Fruit fly (Drosophila melanogaster) whole organism, pupa: ENCODE results near the gene CG33509.
A peak's percentile ranks its signal among the peaks of the same experiment; 100 is the strongest.

Source experiments
- CG10348 ChIP-seq: fragments of 200-800 bp; sonication (Bioruptor generic); IDR thresholded peaks from 2 replicates; pipeline ENCODE4 v1.3.6; 2022; ENCODE audit warnings: missing biosample characterization, missing genetic modification characterization
- CG12605 ChIP-seq: fragments of 200-800 bp; sonication (Bioruptor generic); IDR thresholded peaks from 2 replicates; pipeline ENCODE4 v1.3.6; 2022; ENCODE audit warnings: missing biosample characterization, missing genetic modification characterization
- CG13204 ChIP-seq: fragments of 200-800 bp; sonication (Bioruptor generic); optimal IDR thresholded peaks from 2 replicates; lab custom pipeline; 2018; ENCODE audit warnings: missing biosample characterization, mild to moderate bottlenecking, missing genetic modification characterization, moderate library complexity
- CG14655 ChIP-seq: fragments of 200-800 bp; sonication (Bioruptor generic); optimal IDR thresholded peaks from 3 replicates; lab custom pipeline; 2017; ENCODE audit warnings: mild to moderate bottlenecking, missing biosample characterization, missing genetic modification reagents, missing genetic modification characterization
- CG15710 ChIP-seq: fragments of 200-800 bp; sonication (Bioruptor generic); optimal IDR thresholded peaks from 2 replicates; lab custom pipeline; 2018; ENCODE audit warnings: missing biosample characterization, mild to moderate bottlenecking, missing genetic modification characterization, moderate library complexity
- CG17806 ChIP-seq: fragments of 200-800 bp; sonication (Bioruptor generic); optimal IDR thresholded peaks from 2 replicates; lab custom pipeline; 2018; ENCODE audit warnings: missing biosample characterization, mild to moderate bottlenecking, missing genetic modification characterization, moderate library complexity
- CG32121 ChIP-seq: fragments of 200-800 bp; sonication (Bioruptor generic); IDR thresholded peaks from 2 replicates; pipeline ENCODE4 v1.3.6; 2022; ENCODE audit warnings: missing biosample characterization, missing genetic modification characterization
- CG34367 ChIP-seq: fragments of 200-800 bp; sonication (Bioruptor generic); optimal IDR thresholded peaks from 2 replicates; lab custom pipeline; 2018; ENCODE audit warnings: missing biosample characterization, mild to moderate bottlenecking, missing genetic modification characterization
- CG4496 ChIP-seq: fragments of 200-800 bp; sonication (Bioruptor generic); IDR thresholded peaks from 3 replicates; pipeline ENCODE4 v1.3.6; 2022; ENCODE audit warnings: missing biosample characterization, missing genetic modification characterization
- CG8159 ChIP-seq: fragments of 200-800 bp; sonication (Bioruptor generic); optimal IDR thresholded peaks from 3 replicates; lab custom pipeline; 2018; ENCODE audit warnings: missing biosample characterization, mild to moderate bottlenecking, missing genetic modification characterization, moderate library complexity
- CG9948 ChIP-seq: fragments of 200-800 bp; sonication (Bioruptor generic); optimal IDR thresholded peaks from 2 replicates; lab custom pipeline; 2018; ENCODE audit warnings: missing biosample characterization, mild to moderate bottlenecking, missing genetic modification characterization, moderate library complexity
- D1 ChIP-seq: fragments of 200-800 bp; sonication (Bioruptor generic); optimal IDR thresholded peaks from 2 replicates; lab custom pipeline; 2018; ENCODE audit warnings: missing biosample characterization, mild to moderate bottlenecking, missing genetic modification characterization, moderate library complexity
- EcR ChIP-seq: fragments of 200-800 bp; sonication (Bioruptor generic); optimal IDR thresholded peaks from 3 replicates; lab custom pipeline; 2019; ENCODE audit warnings: missing biosample characterization, missing genetic modification characterization, mild to moderate bottlenecking, moderate library complexity, missing genetic modification reagents
- Ets98B ChIP-seq: fragments of 200-800 bp; sonication (Bioruptor generic); IDR thresholded peaks from 2 replicates; pipeline ENCODE4 v1.3.6; 2022; ENCODE audit warnings: missing biosample characterization, missing genetic modification characterization
- Pif1A ChIP-seq: fragments of 200-800 bp; sonication (Bioruptor generic); optimal IDR thresholded peaks from 3 replicates; lab custom pipeline; 2016; ENCODE audit warnings: missing biosample characterization, missing genetic modification characterization
- Pif1B ChIP-seq: fragments of 200-800 bp; sonication (Bioruptor generic); optimal IDR thresholded peaks from 3 replicates; lab custom pipeline; 2016; ENCODE audit warnings: missing biosample characterization, missing genetic modification characterization
- Snoo ChIP-seq: fragments of 200-800 bp; sonication (Bioruptor generic); optimal IDR thresholded peaks from 3 replicates; lab custom pipeline; 2017; ENCODE audit warnings: missing biosample characterization, mild to moderate bottlenecking, missing genetic modification characterization, inconsistent platforms
- fd96Ca ChIP-seq: fragments of 200-800 bp; sonication (Bioruptor generic); IDR thresholded peaks from 3 replicates; pipeline ENCODE4 v1.3.6; 2022; ENCODE audit warnings: missing biosample characterization, missing genetic modification characterization
- gl ChIP-seq: fragments of 200-800 bp; sonication (Bioruptor generic); optimal IDR thresholded peaks from 2 replicates; lab custom pipeline; 2018; ENCODE audit warnings: missing biosample characterization, mild to moderate bottlenecking, missing genetic modification characterization
- rn ChIP-seq: fragments of 200-800 bp; sonication (Bioruptor generic); IDR thresholded peaks from 2 replicates; pipeline ENCODE4 v1.3.6; 2022; ENCODE audit warnings: missing biosample characterization, missing genetic modification characterization

CG33509 gene

DNA sequence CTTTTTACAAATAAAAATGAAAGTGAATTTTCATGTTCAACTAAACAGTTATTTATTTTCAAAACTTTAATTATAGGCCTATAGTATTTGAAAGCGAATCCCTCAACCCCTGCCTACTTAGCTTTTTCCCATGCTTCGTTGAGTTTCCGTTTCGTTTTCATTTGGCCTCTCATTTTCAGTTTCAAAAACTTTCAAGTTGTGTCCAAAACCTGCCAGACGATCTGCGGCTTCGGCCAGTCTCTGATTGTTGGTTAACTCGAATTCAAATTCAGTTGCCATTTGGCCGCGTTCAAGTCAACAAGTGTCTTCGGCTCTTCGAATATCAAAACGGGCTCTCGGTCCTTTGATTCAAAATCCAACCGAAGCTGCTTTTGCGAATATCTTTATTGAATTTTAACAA lies 4.7 kb upstream of the CG33509 start, which contains the start of gene CG14397:
Gene CG14397, plus strand, starts transcription at position 270 of the 400 bp plus-strand sequence.
- TF ChIP-seq CG13204 (GFP tag; lab: Kevin White, UChicago) (no peak), CG32121 (GFP tag; lab: Robert Waterston, UW) (no peak), CG10348 (GFP tag; lab: Robert Waterston, UW) (no peak), CG34367 (tag; lab: Kevin White, UChicago) (no peak), CG17806 (no peak), CG4496 (no peak), D1 (tag; lab: Kevin White, UChicago) (no peak), Pif1A (GFP tag; lab: Kevin White, UChicago) (no peak), EcR (GFP tag; lab: Kevin White, UChicago) (no peak), CG9948 (tag; lab: Kevin White, UChicago) (no peak), fd96Ca (GFP tag; lab: Robert Waterston, UW) (no peak), CG14655 (GFP tag; lab: Kevin White, UChicago) (no peak), CG12605 (GFP tag; lab: Robert Waterston, UW) (no peak), CG15710 (tag; lab: Kevin White, UChicago) (no peak), Snoo (tag; lab: Kevin White, UChicago) (no peak), Pif1B (no peak)

DNA sequence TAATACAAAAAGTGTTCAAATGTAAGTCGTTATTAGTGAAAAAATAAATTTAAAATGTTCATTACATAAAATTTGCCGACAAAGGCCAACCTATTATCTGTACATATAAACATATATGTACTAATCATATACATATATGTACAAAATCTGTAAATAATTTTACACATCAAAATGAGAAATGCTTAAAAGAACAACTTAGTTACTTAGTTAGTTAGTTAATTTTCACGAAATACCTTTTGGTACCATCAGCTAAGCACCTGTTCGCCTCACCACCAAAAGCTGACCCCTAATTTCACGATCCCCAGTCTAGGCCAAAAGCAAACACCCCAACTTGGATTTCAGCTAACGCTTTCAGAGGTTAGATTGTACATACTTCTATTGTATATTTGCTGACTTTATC lies 2.8 kb upstream of the CG33509 start, which contains the start of gene CG9259:
Gene CG9259, plus strand, starts transcription at position 301 of the 400 bp plus-strand sequence.
- TF ChIP-seq CG4496 (no peak), EcR (GFP tag; lab: Kevin White, UChicago) (no peak), gl (tag; lab: Kevin White, UChicago) (no peak)
- TF ChIP-seq, all 21 proteins: peak for 0

DNA sequence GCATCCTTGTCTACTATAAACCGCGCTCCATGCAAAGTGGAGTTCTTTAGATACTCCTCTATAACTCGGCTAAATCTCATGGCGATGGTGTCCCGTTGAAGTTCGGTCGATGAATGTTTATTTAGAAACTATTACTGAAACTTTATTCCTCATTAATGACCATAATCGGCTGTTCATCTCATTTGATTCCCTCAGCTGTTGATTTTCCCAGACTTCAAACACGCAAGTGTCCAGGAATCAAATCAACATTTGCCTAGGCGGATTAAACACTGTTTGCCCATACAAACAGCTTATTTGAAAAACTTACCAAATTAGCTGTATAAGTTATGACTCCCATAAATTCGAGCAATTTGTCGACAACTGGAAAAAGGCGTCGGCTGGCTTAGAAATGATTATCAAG lies 2.3 kb upstream of the CG33509 start, which contains the start of gene ppk13:
Gene ppk13, minus strand, starts transcription at position 101 of the 400 bp plus-strand sequence.
- TF ChIP-seq CG8159 (no peak), CG13204 (GFP tag; lab: Kevin White, UChicago) (no peak), fd96Ca (GFP tag; lab: Robert Waterston, UW) (no peak), Ets98B (no peak), CG4496 (no peak)

DNA sequence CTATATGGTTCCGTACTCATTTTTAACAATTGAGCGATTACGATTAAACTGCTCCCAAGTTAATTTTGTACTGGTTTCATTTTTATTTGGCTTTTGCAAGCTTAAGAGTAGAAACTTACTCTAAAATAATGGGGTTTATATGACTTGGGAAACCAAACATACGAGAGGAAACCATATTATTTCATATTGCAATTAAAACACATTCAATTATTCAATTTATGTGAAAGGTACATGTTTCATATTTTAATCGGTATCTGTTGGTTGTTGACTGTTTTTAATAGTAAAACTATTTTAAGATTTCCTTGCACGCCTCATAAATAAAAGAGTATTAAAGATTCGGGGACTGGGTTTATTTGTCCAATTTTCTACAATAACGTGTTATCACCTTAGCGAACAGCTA lies 2.0 kb downstream of the CG33509 start, which contains the start of gene CG33510:
Gene CG33510, minus strand, starts transcription at position 59 of the 400 bp plus-strand sequence.
- TF ChIP-seq Pif1A (GFP tag; lab: Kevin White, UChicago): no peak
- peak; percentile 24 for TF ChIP-seq EcR (GFP tag; lab: Kevin White, UChicago)

DNA sequence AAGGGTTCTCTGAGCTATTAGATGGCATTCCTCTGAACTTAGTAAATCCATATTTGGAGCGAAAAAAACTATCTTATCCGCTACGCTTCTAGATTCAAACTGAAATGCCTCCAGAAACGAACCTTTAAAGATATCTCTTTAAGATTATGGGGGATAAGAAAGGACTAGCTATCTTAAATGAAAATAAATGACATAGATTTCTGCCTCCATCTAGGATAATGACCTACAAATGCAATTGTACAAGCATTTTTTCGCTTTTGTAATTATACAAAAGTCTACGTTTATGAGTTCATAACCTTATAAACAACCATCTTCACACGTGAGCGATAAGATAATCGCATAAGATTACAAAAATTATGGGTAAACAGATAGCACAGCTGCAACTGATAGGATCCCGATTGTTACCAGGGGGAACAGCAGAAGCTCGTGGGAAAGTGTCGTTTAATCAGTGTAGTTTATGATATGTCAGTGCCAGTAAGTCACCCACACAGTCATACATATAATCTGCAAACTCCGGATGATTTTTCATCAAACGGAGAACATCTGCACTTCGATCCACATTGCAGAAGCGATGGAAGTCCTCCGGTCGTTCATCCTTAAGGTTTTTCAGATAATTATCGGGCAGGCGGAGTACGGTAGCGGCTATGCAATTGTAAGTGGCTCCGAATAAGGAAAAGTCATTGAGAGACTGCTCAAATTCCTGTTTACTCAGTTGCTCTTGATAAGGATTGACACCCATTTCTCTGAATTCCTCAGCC lies 3.7 kb downstream of the CG33509 start, which contains the start of gene CG33511:
Gene CG33511, minus strand, starts transcription at position 51 of the 758 bp plus-strand sequence.
- TF ChIP-seq CG17806 (no peak), CG13204 (GFP tag; lab: Kevin White, UChicago) (no peak), EcR (GFP tag; lab: Kevin White, UChicago) (peak; percentile 47), CG32121 (GFP tag; lab: Robert Waterston, UW) (no peak)

DNA sequence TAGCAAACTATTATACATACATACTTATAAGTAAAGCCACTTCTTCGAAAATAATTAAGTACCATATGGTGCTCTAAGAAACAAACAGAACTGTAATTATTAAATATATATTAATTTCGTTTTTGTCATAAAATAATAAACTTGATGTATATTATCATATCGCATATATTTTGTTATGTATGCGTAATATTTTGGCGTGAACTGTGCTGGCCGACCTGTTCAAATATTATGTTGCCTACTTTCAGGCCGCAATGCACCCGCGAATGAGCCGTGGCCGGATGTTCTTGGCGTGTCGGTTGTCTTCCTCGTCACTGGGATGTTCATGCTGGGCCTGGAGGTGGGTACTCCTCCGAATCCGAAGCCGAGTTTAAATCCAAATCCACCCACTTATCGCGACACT lies 8.5 kb downstream of the CG33509 start:
- TF ChIP-seq CG13204 (GFP tag; lab: Kevin White, UChicago): no peak
- 0 out of 3 replicates have a peak, but pooled peaks have one; percentile 43 for TF ChIP-seq CG4496
- TF ChIP-seq, all 21 proteins: peak for 1

DNA sequence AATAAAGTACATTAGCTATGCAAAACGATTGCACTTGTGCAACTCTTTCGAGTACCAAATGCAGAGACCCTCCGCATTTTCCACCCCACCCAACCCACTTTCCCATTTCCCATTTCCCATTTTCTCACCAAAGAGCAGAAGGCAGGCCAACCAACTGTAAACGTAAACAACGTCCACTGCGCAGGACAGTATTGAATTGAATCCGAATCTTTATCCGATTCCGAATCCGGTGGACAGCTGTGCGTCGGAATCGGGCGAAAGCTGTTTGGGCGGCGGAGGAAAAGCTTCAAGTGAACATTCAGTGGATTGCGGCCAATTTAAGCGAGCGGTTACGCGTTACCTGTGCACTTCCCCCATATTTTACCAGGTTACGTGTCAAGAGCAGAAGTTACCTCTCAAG lies 11.2 kb downstream of the CG33509 start, which contains the start of gene tadr:
Gene tadr, plus strand, starts transcription at position 301 of the 400 bp plus-strand sequence.
- TF ChIP-seq Pif1B: no peak
- peak; percentile 7 for TF ChIP-seq CG14655 (GFP tag; lab: Kevin White, UChicago)
- TF ChIP-seq D1 (tag; lab: Kevin White, UChicago): no peak
- TF ChIP-seq rn: no peak
- TF ChIP-seq CG34367 (tag; lab: Kevin White, UChicago): no peak

DNA sequence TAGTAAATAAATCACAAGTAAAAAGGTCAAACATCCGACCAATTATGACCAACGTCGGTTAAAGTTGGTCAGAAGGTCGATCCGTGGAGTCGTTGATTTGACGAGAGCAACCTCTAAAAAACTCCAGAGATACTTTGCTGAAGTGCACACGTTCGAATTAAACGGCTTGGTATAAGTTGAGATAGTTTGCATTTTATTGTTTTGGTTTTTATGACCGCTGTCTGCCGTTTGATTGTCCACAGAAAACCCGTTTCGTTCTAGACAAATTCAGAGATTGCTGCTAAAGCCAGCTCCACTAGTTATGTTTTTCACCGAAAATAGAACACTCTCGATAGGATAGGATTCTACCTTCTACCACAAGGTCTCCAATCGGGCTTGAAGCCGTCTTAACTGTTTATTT lies 12.5 kb downstream of the CG33509 start:
- TF ChIP-seq gl (tag; lab: Kevin White, UChicago) (no peak), CG14655 (GFP tag; lab: Kevin White, UChicago) (no peak), Ets98B (no peak), CG34367 (tag; lab: Kevin White, UChicago) (no peak), Snoo (tag; lab: Kevin White, UChicago) (no peak), rn (no peak)
